Fruit fly (Drosophila melanogaster) S2 (cell line): ENCODE measurements around the gene CG5180.

Experiments used
- CG8478 ChIP-seq: fragments of >200 bp; optimal IDR thresholded peaks from 2 replicates; lab custom pipeline; 2018
- CTCF ChIP-seq, 2 experiments: fragments of >200 bp; optimal IDR thresholded peaks; 2 replicates each; lab custom pipeline; 2018

Gene CG5180

dm6 chr3R:20557415-20558105 lies at the start of gene CG5180, which contains the start of gene DPCoAC:
CG5180 (plus strand) TSS chr3R:20557930.
DPCoAC (minus strand) TSS chr3R:20557667.
- TF ChIP-seq CTCF (optimal IDR thresholded peaks at IDR 0.05; lab: Kevin White, UChicago): peak; percentile 58 to 66
- TF ChIP-seq CG8478 (lab: Kevin White, UChicago): no peak

- TF ChIP-seq CG8478 (lab: Kevin White, UChicago) (no peak), CTCF (optimal IDR thresholded peaks at IDR 0.05; lab: Kevin White, UChicago) (no peak)
These were observed 48.4 kb upstream of the CG5180 start for dm6 chr3R:20509377-20509776.

dm6 chr3R:20512368-20512767 lies 45.4 kb upstream of the CG5180 start, which contains the start of gene MFS9:
MFS9 (minus strand) TSS chr3R:20512468.
- TF ChIP-seq CG8478 (lab: Kevin White, UChicago): no peak
- no peak for TF ChIP-seq CTCF (optimal IDR thresholded peaks at IDR 0.05; lab: Kevin White, UChicago)

dm6 chr3R:20534575-20534974 lies 23.2 kb upstream of the CG5180 start, which contains the start of the genes MtnE and MtnD:
MtnE (minus strand) TSS chr3R:20534704.
MtnD (plus strand) TSS chr3R:20534962.
- TF ChIP-seq CTCF (optimal IDR thresholded peaks at IDR 0.05; lab: Kevin White, UChicago) (no peak), CG8478 (lab: Kevin White, UChicago) (no peak)

dm6 chr3R:20542283-20543144 lies 15.2 kb upstream of the CG5180 start:
- TF ChIP-seq CTCF (optimal IDR thresholded peaks at IDR 0.05; lab: Kevin White, UChicago) (no peak), CG8478 (lab: Kevin White, UChicago) (no peak)

dm6 chr3R:20543220-20543619 lies 14.5 kb upstream of the CG5180 start:
- TF ChIP-seq CTCF (optimal IDR thresholded peaks at IDR 0.05; lab: Kevin White, UChicago) (no peak), CG8478 (lab: Kevin White, UChicago) (no peak)

- no peak for TF ChIP-seq CG8478 (lab: Kevin White, UChicago)
- no peak for TF ChIP-seq CTCF (optimal IDR thresholded peaks at IDR 0.05; lab: Kevin White, UChicago)
These were observed 14.0 kb upstream of the CG5180 start for dm6 chr3R:20543719-20544118.

- TF ChIP-seq CG8478 (lab: Kevin White, UChicago) (no peak), CTCF (optimal IDR thresholded peaks at IDR 0.05; lab: Kevin White, UChicago) (no peak)
These were observed 12.8 kb upstream of the CG5180 start for dm6 chr3R:20544952-20545351.

- TF ChIP-seq CTCF (optimal IDR thresholded peaks at IDR 0.05; lab: Kevin White, UChicago) (no peak), CG8478 (lab: Kevin White, UChicago) (no peak)
These were observed 12.1 kb upstream of the CG5180 start for dm6 chr3R:20545678-20546077.

- no peak for TF ChIP-seq CTCF (optimal IDR thresholded peaks at IDR 0.05; lab: Kevin White, UChicago)
- no peak for TF ChIP-seq CG8478 (lab: Kevin White, UChicago)
These were observed 10.8 kb upstream of the CG5180 start for dm6 chr3R:20546662-20547620.

dm6 chr3R:20547758-20548157 lies 10.0 kb upstream of the CG5180 start:
- TF ChIP-seq CTCF (optimal IDR thresholded peaks at IDR 0.05; lab: Kevin White, UChicago): no peak
- no peak for TF ChIP-seq CG8478 (lab: Kevin White, UChicago)

dm6 chr3R:20548255-20548654 lies 9.5 kb upstream of the CG5180 start:
- TF ChIP-seq CTCF (optimal IDR thresholded peaks at IDR 0.05; lab: Kevin White, UChicago): no peak
- TF ChIP-seq CG8478 (lab: Kevin White, UChicago): no peak

dm6 chr3R:20549017-20549854 lies 8.5 kb upstream of the CG5180 start:
- TF ChIP-seq CTCF (optimal IDR thresholded peaks at IDR 0.05; lab: Kevin White, UChicago) (no peak), CG8478 (lab: Kevin White, UChicago) (no peak)
